Worm (Caenorhabditis elegans) whole organism, L4 larva: Measurements from ENCODE around the gene sre-13.

Experiments
- T20F7.1 ChIP-seq: fragments of 200-800 bp; sonication (Bioruptor generic); optimal IDR thresholded peaks from 2 replicates; lab custom pipeline; 2018; ENCODE audit warnings: mild to moderate bottlenecking, missing genetic modification characterization, missing compliant biosample characterization
- T26A8.4 ChIP-seq: fragments of 200-800 bp; sonication (Bioruptor generic); IDR thresholded peaks from 2 replicates; pipeline ENCODE4 v1.3.6; 2022; ENCODE audit warnings: missing genetic modification characterization, missing compliant biosample characterization
- Y5F2A.4 ChIP-seq: fragments of 200-800 bp; sonication (Bioruptor generic); optimal IDR thresholded peaks from 2 replicates; lab custom pipeline; 2018; ENCODE audit warnings: mild to moderate bottlenecking, missing genetic modification characterization, missing compliant biosample characterization
- ZK546.5 ChIP-seq, 2 experiments: sonication (generic microtip); optimal IDR thresholded peaks; 2 replicates each; lab custom pipeline; 2017; ENCODE audit warnings: missing biosample characterization in 2 of 2, missing genetic modification characterization in 2 of 2
- aha-1 ChIP-seq: fragments of 150-350 bp; peaks from one replicate; lab custom pipeline; 2014; ENCODE audit warnings: missing biosample characterization, missing genetic modification characterization
- ama-1 ChIP-seq: fragments of 150-350 bp; optimal IDR thresholded peaks from 2 replicates; lab custom pipeline; 2014; ENCODE audit warnings: inconsistent platforms, mixed read lengths
- arid-1 ChIP-seq: fragments of 200-800 bp; sonication (Bioruptor generic); conservative IDR thresholded peaks from 2 replicates; pipeline ENCODE4 v1.3.6; 2022; ENCODE audit warnings: missing genetic modification reagents, missing genetic modification characterization, missing compliant biosample characterization
- ceh-20 ChIP-seq: fragments of 200-800 bp; sonication (Bioruptor generic); IDR thresholded peaks from 2 replicates; pipeline ENCODE4 v1.3.6; 2022; ENCODE audit warnings: missing genetic modification reagents, missing genetic modification characterization, missing compliant biosample characterization
- ceh-28 ChIP-seq: fragments of 150-350 bp; optimal IDR thresholded peaks from 2 replicates; lab custom pipeline; 2014; ENCODE audit warnings: missing biosample characterization, missing genetic modification reagents, missing genetic modification characterization
- ceh-62 ChIP-seq: sonication (generic microtip); optimal IDR thresholded peaks from 2 replicates; lab custom pipeline; 2017; ENCODE audit warnings: missing biosample characterization, missing genetic modification characterization
- ctbp-1 ChIP-seq: fragments of 200-800 bp; sonication (Bioruptor generic); IDR thresholded peaks from 2 replicates; pipeline ENCODE4 v1.3.6; 2022; ENCODE audit warnings: missing genetic modification reagents, missing genetic modification characterization, missing compliant biosample characterization
- duxl-1 ChIP-seq: sonication (generic microtip); optimal IDR thresholded peaks from 2 replicates; lab custom pipeline; 2016; ENCODE audit warnings: mild to moderate bottlenecking, missing genetic modification characterization, moderate library complexity, missing compliant biosample characterization; ENCODE audit not compliant: poor library complexity
- egl-27 ChIP-seq: sonication (generic microtip); optimal IDR thresholded peaks from 3 replicates; lab custom pipeline; 2017; ENCODE audit warnings: missing biosample characterization, missing genetic modification reagents, missing genetic modification characterization
- egl-43 ChIP-seq: fragments of 200-800 bp; sonication (Bioruptor generic); IDR thresholded peaks from 2 replicates; pipeline ENCODE4 v1.3.6; 2022; ENCODE audit warnings: missing genetic modification reagents, missing genetic modification characterization, missing compliant biosample characterization
- fkh-10 ChIP-seq: fragments of 150-350 bp; optimal IDR thresholded peaks from 2 replicates; lab custom pipeline; 2014; ENCODE audit warnings: missing biosample characterization, missing genetic modification reagents, missing genetic modification characterization
- hlh-11 ChIP-seq: fragments of 200-800 bp; sonication (Bioruptor generic); optimal IDR thresholded peaks from 2 replicates; lab custom pipeline; 2018; ENCODE audit warnings: mild to moderate bottlenecking, missing genetic modification characterization, missing compliant biosample characterization
- hlh-30 ChIP-seq: sonication (generic microtip); optimal IDR thresholded peaks from 2 replicates; lab custom pipeline; 2017; ENCODE audit warnings: antibody characterized with exemption, mild to moderate bottlenecking, missing genetic modification characterization, missing compliant biosample characterization; ENCODE audit not compliant: insufficient read depth
- hmg-1.1 ChIP-seq: fragments of 200-800 bp; sonication (Bioruptor generic); IDR thresholded peaks from 2 replicates; pipeline ENCODE4 v1.3.6; 2022; ENCODE audit warnings: missing genetic modification reagents, missing genetic modification characterization, missing compliant biosample characterization
- jun-1 ChIP-seq: fragments of 150-350 bp; optimal IDR thresholded peaks from 2 replicates; lab custom pipeline; 2014; ENCODE audit warnings: missing biosample characterization, missing genetic modification reagents, missing genetic modification characterization
- lim-7 ChIP-seq: fragments of 200-800 bp; sonication (Bioruptor generic); IDR thresholded peaks from 2 replicates; pipeline ENCODE4 v1.3.6; 2022; ENCODE audit warnings: missing genetic modification characterization, missing compliant biosample characterization
- lin-13 ChIP-seq: fragments of 150-350 bp; optimal IDR thresholded peaks from 2 replicates; lab custom pipeline; 2014; ENCODE audit warnings: missing biosample characterization, missing genetic modification reagents, missing genetic modification characterization
- lin-38 ChIP-seq: fragments of 200-800 bp; sonication (Bioruptor generic); IDR thresholded peaks from 2 replicates; pipeline ENCODE4 v1.3.6; 2022; ENCODE audit warnings: missing genetic modification reagents, missing genetic modification characterization, missing compliant biosample characterization
- lsy-2 ChIP-seq, 2 experiments: fragments of 150-350 bp in 1 of 2; sonication (generic microtip) in 1 of 2; optimal IDR thresholded peaks; 2 replicates each; lab custom pipeline; 2014 to 2017; ENCODE audit warnings: missing biosample characterization in 2 of 2, missing genetic modification characterization in 2 of 2
- madf-9 ChIP-seq: fragments of 200-800 bp; sonication (Bioruptor generic); conservative IDR thresholded peaks from 2 replicates; pipeline ENCODE4 v1.3.6; 2022; ENCODE audit warnings: missing genetic modification reagents, missing genetic modification characterization, missing compliant biosample characterization
- mdl-1 ChIP-seq, 2 experiments: fragments of 150-350 bp in 1 of 2; sonication (generic microtip) in 1 of 2; optimal IDR thresholded peaks; 2 replicates each; lab custom pipeline; 2014 to 2017; ENCODE audit warnings: missing biosample characterization in 2 of 2, missing genetic modification characterization in 2 of 2
- mdt-29 ChIP-seq: fragments of 200-800 bp; sonication (Bioruptor generic); IDR thresholded peaks from 2 replicates; pipeline ENCODE4 v1.3.6; 2022; ENCODE audit warnings: missing genetic modification reagents, missing genetic modification characterization, missing compliant biosample characterization
- mes-2 ChIP-seq: sonication (generic microtip); optimal IDR thresholded peaks from 2 replicates; lab custom pipeline; 2016; ENCODE audit warnings: missing genotype, mild to moderate bottlenecking, missing genetic modification characterization, missing compliant biosample characterization; ENCODE audit not compliant: poor library complexity, severe bottlenecking
- mxl-3 ChIP-seq: fragments of 200-800 bp; sonication (Bioruptor generic); optimal IDR thresholded peaks from 2 replicates; lab custom pipeline; 2018; ENCODE audit warnings: mild to moderate bottlenecking, missing genetic modification characterization, missing compliant biosample characterization
- nhr-102 ChIP-seq: sonication (generic microtip); optimal IDR thresholded peaks from 2 replicates; lab custom pipeline; 2016; ENCODE audit warnings: mild to moderate bottlenecking, missing genetic modification characterization, moderate library complexity, missing compliant biosample characterization
- nhr-11 ChIP-seq: fragments of 150-350 bp; optimal IDR thresholded peaks from 2 replicates; lab custom pipeline; 2014; ENCODE audit warnings: missing biosample characterization, missing genetic modification characterization
- nhr-28 ChIP-seq: fragments of 150-350 bp; optimal IDR thresholded peaks from 2 replicates; lab custom pipeline; 2014; ENCODE audit warnings: missing biosample characterization, missing genetic modification characterization
- nhr-41 ChIP-seq: fragments of 200-800 bp; sonication (Bioruptor generic); IDR thresholded peaks from 2 replicates; pipeline ENCODE4 v1.3.6; 2022; ENCODE audit warnings: missing genetic modification reagents, missing genetic modification characterization, missing compliant biosample characterization
- nhr-42 ChIP-seq: fragments of 200-800 bp; sonication (Bioruptor generic); IDR thresholded peaks from 2 replicates; pipeline ENCODE4 v1.3.6; 2022; ENCODE audit warnings: missing genetic modification characterization, missing compliant biosample characterization
- nhr-76 ChIP-seq: fragments of 150-350 bp; optimal IDR thresholded peaks from 2 replicates; lab custom pipeline; 2014; ENCODE audit warnings: missing biosample characterization, missing genetic modification characterization
- set-16 ChIP-seq: fragments of 200-800 bp; sonication (Bioruptor generic); IDR thresholded peaks from 2 replicates; pipeline ENCODE4 v1.3.6; 2022; ENCODE audit warnings: missing genetic modification reagents, missing genetic modification characterization, missing compliant biosample characterization
- snpc-4 ChIP-seq: fragments of 150-350 bp; optimal IDR thresholded peaks from 2 replicates; lab custom pipeline; 2014; ENCODE audit warnings: missing biosample characterization, missing genetic modification characterization
- tag-97 ChIP-seq: fragments of 200-800 bp; sonication (Bioruptor generic); IDR thresholded peaks from 2 replicates; pipeline ENCODE4 v1.3.6; 2022; ENCODE audit warnings: missing genetic modification characterization, missing compliant biosample characterization
- tra-1 ChIP-seq: fragments of 200-800 bp; sonication (Bioruptor generic); IDR thresholded peaks from 2 replicates; pipeline ENCODE4 v1.3.6; 2022; ENCODE audit warnings: missing genetic modification reagents, missing genetic modification characterization, missing compliant biosample characterization
- unc-130 ChIP-seq: sonication (generic microtip); optimal IDR thresholded peaks from 2 replicates; lab custom pipeline; 2016; ENCODE audit warnings: missing genetic modification reagents, missing genetic modification characterization, missing compliant biosample characterization
- unc-62 ChIP-seq, 3 experiments: fragments of 150-350 bp in 1 of 3; sonication (generic microtip); optimal IDR thresholded peaks in 2 of 3; peaks in 1 of 3; 1 replicate in 1 of 3; 2 replicates in 2 of 3; lab custom pipeline; 2014 to 2017; ENCODE audit warnings: missing biosample characterization in 3 of 3, missing genetic modification characterization in 3 of 3, missing genetic modification reagents in 3 of 3, missing genotype in 1 of 3
- zip-2 ChIP-seq: fragments of 150-350 bp; optimal IDR thresholded peaks from 2 replicates; lab custom pipeline; 2014; ENCODE audit warnings: missing biosample characterization, missing genetic modification characterization
- ztf-7 ChIP-seq: fragments of 150-350 bp; optimal IDR thresholded peaks from 2 replicates; lab custom pipeline; 2014; ENCODE audit warnings: missing biosample characterization, missing genetic modification characterization

The sre-13 gene

ce11 chrII:14664647-14665518 lies 28.2 kb upstream of the sre-13 start:
- TF ChIP-seq ceh-28 (tag; lab: Kevin White, UChicago), result no peak
- 0 out of 2 replicates have a peak, but pooled peaks have one; percentile 17 for TF ChIP-seq arid-1 (GFP tag; lab: Robert Waterston, UW)
- 0 out of 2 replicates have a peak, but pooled peaks have one; percentile 44 for TF ChIP-seq nhr-42 (GFP tag; lab: Robert Waterston, UW)
- TF ChIP-seq set-16 (GFP tag; lab: Robert Waterston, UW), result peak; percentile 72
- TF ChIP-seq mes-2 (tag; lab: Kevin White, UChicago), result peak; percentile 33
- no peak for TF ChIP-seq mdl-1 (tag; optimal IDR thresholded peaks at IDR 0.05; lab: Kevin White, UChicago)
- no peak for TF ChIP-seq nhr-76 (tag; lab: Kevin White, UChicago)
- TF ChIP-seq egl-43, result 0 out of 2 replicates have a peak, but pooled peaks have one; percentile 57
- peak; percentile 77 for TF ChIP-seq aha-1 (tag; lab: Kevin White, UChicago)
- TF ChIP-seq mdt-29 (GFP tag; lab: Robert Waterston, UW), result no peak
- no peak for TF ChIP-seq jun-1 (tag; lab: Kevin White, UChicago)
- TF ChIP-seq nhr-28 (tag; lab: Kevin White, UChicago), result peak; percentile 32
- TF ChIP-seq mxl-3 (GFP tag; lab: Kevin White, UChicago), result peak; percentile 71
- peak; percentile 33; the same call in 1 of the 2 replicates for TF ChIP-seq lim-7

- TF ChIP-seq tag-97 (GFP tag; lab: Robert Waterston, UW), result no peak
- peak in 1 of 2 experiments; percentile 58 for TF ChIP-seq unc-62 (GFP tag; optimal IDR thresholded peaks at IDR 0.05 in 1 of 2; lab: Kevin White, UChicago)
- TF ChIP-seq unc-62 (tag; optimal IDR thresholded peaks at IDR 0.05; lab: Kevin White, UChicago), result no peak
- TF ChIP-seq, all 104 proteins: peak for 1
Measured at ce11 chrII:14647550-14647949, 10.9 kb upstream of the sre-13 start.

- TF ChIP-seq arid-1 (GFP tag; lab: Robert Waterston, UW) (no peak), T20F7.1 (GFP tag; lab: Kevin White, UChicago) (no peak), lin-13 (GFP tag; lab: Kevin White, UChicago) (no peak), ceh-20 (GFP tag; lab: Robert Waterston, UW) (peak; percentile 78), T26A8.4 (no peak), snpc-4 (tag; lab: Kevin White, UChicago) (no peak), nhr-11 (peak; percentile 59), hlh-11 (peak; percentile 69), Y5F2A.4 (GFP tag; lab: Kevin White, UChicago) (no peak), ZK546.5 (tag; optimal IDR thresholded peaks at IDR 0.05; lab: Kevin White, UChicago) (no peak), ctbp-1 (GFP tag; lab: Robert Waterston, UW) (no peak), ama-1 (lab: Kevin White, UChicago) (no peak), unc-62 (GFP tag; optimal IDR thresholded peaks at IDR 0.05 in 1 of 2; lab: Kevin White, UChicago) (peak in 1 of 2 experiments; percentile 75), unc-62 (tag; optimal IDR thresholded peaks at IDR 0.05; lab: Kevin White, UChicago) (no peak), tra-1 (GFP tag; lab: Robert Waterston, UW) (0 out of 2 replicates have a peak, but pooled peaks have one; percentile 25), nhr-28 (tag; lab: Kevin White, UChicago) (peak; percentile 8), mes-2 (tag; lab: Kevin White, UChicago) (peak; percentile 43), hlh-30 (peak; percentile 8), fkh-10 (GFP tag; lab: Kevin White, UChicago) (no peak), nhr-41 (GFP tag; lab: Robert Waterston, UW) (no peak), duxl-1 (tag; lab: Kevin White, UChicago) (no peak), madf-9 (no peak), ztf-7 (tag; lab: Kevin White, UChicago) (no peak), mdl-1 (tag; optimal IDR thresholded peaks at IDR 0.05; lab: Kevin White, UChicago) (peak in 1 of 2 experiments; percentile 54), unc-130 (no peak), hmg-1.1 (GFP tag; lab: Robert Waterston, UW) (peak; percentile 73), ceh-62 (no peak), ceh-28 (tag; lab: Kevin White, UChicago) (no peak), tag-97 (GFP tag; lab: Robert Waterston, UW) (no peak), lin-38 (GFP tag; lab: Robert Waterston, UW) (no peak), zip-2 (tag; lab: Kevin White, UChicago) (no peak), mxl-3 (GFP tag; lab: Kevin White, UChicago) (peak; percentile 36), mdt-29 (GFP tag; lab: Robert Waterston, UW) (no peak), nhr-102 (no peak), jun-1 (tag; lab: Kevin White, UChicago) (no peak), lsy-2 (tag; optimal IDR thresholded peaks at IDR 0.05; lab: Kevin White, UChicago) (peak in 1 of 2 experiments; percentile 52), egl-27 (tag; lab: Kevin White, UChicago) (no peak)
Measured at ce11 chrII:14645290-14645689, 8.7 kb upstream of the sre-13 start.
